Fruit fly (Drosophila melanogaster): ENCODE results near the gene CG14332.

Gene CG14332

DNA sequence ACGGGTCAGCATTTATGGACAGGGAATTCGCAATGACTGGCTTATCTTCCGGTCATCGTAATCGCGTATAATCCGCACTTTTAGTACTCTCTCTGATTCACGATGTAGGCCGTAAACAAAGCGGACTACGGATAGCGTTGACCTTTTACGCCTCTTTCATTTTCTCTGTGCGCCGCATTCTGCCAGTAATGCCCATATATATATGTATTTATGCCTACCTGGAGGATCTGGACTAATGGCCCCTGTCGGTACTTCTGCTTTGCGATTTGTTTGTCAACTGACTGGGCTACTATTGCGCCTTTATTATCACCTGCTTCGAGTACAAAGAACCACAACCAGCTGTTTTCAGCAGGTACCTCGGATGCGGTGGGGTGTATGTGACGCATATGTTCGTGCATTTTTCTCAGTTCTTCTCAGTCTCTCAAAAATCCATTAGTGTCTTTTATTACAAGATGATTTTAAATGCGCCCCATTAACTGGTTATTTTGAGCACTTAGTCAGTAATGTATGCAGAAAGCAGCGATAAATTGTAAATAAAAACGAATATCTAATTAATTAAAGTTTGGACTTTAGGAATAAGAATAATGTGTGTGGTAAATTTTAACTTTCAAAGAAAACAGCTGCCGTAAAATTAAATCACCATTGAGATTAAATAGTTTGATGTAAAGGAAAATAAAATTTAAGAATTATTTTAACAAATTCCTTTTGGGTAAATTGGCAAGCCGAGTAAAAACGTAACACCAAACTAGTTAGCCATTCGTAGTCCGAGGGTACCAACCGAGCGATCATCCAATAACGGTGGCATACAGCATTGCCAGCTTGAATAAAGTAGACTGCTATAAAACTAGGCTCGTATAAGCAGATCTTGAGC is 27.4 kb downstream of the CG14332 start, which contains the start of gene CREG (continued):
- TF ChIP-seq Sox14 (GFP tag; optimal IDR thresholded peaks at IDR 0.05) (peak; percentile 59), fd59A (GFP tag; optimal IDR thresholded peaks at IDR 0.05) (no peak), CG6808 (GFP tag; optimal IDR thresholded peaks at IDR 0.05) (peak; percentile 44), salr (GFP tag; optimal IDR thresholded peaks at IDR 0.05) (peak in 1 of 2 experiments; percentile 73), achi (GFP tag; optimal IDR thresholded peaks at IDR 0.05) (peak; percentile 36), ss (GFP tag; optimal IDR thresholded peaks at IDR 0.05) (peak; percentile 5 to 24), CG3032 (tag; optimal IDR thresholded peaks at IDR 0.05) (no peak), CG10631 (GFP tag; optimal IDR thresholded peaks at IDR 0.05) (peak; percentile 10), Eip75B (GFP tag; optimal IDR thresholded peaks at IDR 0.05) (peak; percentile 51), acj6 (GFP tag; optimal IDR thresholded peaks at IDR 0.05) (peak; percentile 32), CG8632 (GFP tag; optimal IDR thresholded peaks at IDR 0.05) (peak; percentile 38), fkh (GFP tag; optimal IDR thresholded peaks at IDR 0.05) (peak; percentile 20), CG34406 (GFP tag; optimal IDR thresholded peaks at IDR 0.05) (peak; percentile 45), vri (GFP tag; optimal IDR thresholded peaks at IDR 0.05) (peak; percentile 10), CG6792 (GFP tag; optimal IDR thresholded peaks at IDR 0.05) (peak; percentile 35), lz (GFP tag; optimal IDR thresholded peaks at IDR 0.05) (peak; percentile 43), CG8319 (GFP tag; optimal IDR thresholded peaks at IDR 0.05) (no peak), CG31627 (GFP tag; optimal IDR thresholded peaks at IDR 0.05) (peak; percentile 38), CG4318 (GFP tag; optimal IDR thresholded peaks at IDR 0.05) (peak; percentile 36), CG6163 (GFP tag; IDR thresholded peaks at IDR 0.05) (peak; percentile 33; the same call in 1 of the 3 replicates), Sox15 (GFP tag; optimal IDR thresholded peaks at IDR 0.05) (no peak), fd85E (GFP tag; optimal IDR thresholded peaks at IDR 0.05) (no peak), CG6854 (GFP tag; optimal IDR thresholded peaks at IDR 0.05) (peak; percentile 12), CG3919 (GFP tag; optimal IDR thresholded peaks at IDR 0.05) (peak; percentile 53), CG11762 (GFP tag; optimal IDR thresholded peaks at IDR 0.05; ENCODE audit: insufficient read depth) (no peak), dac (GFP tag; optimal IDR thresholded peaks at IDR 0.05) (no peak), Gug (GFP tag; IDR thresholded peaks at IDR 0.05) (no peak), CG7368 (GFP tag; optimal IDR thresholded peaks at IDR 0.05) (peak; percentile 12), CG16779 (tag; optimal IDR thresholded peaks at IDR 0.05) (no peak), CG8119 (GFP tag; IDR thresholded peaks at IDR 0.05) (0 out of 3 replicates have a peak, but pooled peaks have one; percentile 15), CG6276 (GFP tag; optimal IDR thresholded peaks at IDR 0.05) (peak; percentile 22), OdsH (GFP tag; optimal IDR thresholded peaks at IDR 0.05) (peak; percentile 57), Blimp-1 (GFP tag; optimal IDR thresholded peaks at IDR 0.05) (peak; percentile 11), topi (GFP tag; optimal IDR thresholded peaks at IDR 0.05) (peak; percentile 65), Hr39 (GFP tag; optimal IDR thresholded peaks at IDR 0.05) (peak; percentile 26)

DNA sequence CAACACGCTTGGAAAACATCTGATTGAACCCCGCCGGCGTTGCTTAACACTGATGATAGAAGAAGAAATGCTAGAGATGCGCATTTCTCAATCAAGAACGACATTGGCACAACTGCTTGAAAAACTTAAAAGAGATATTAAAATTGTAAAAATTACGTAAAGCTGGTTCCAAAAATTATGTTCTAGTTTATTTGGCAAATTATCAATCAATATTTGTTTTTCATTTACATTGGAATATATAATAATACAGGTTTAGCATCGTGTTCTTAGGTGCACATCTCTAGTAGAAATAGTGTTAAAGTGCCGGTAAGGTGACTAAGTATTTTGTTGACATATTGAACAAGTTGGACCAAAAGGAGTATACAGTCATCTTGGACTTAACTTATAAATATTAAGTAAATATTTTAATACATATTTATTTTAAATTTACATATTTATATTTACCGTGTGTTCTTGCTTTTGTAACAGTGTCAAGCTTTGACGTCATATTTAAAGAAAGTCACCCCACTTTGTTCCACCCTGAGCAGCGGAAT is 30.6 kb downstream of the CG14332 start, which contains the start of the genes Brf and sds22:
Gene Brf, minus strand, starts transcription at position 25 of the 533 bp plus-strand sequence.
Gene sds22, plus strand, starts transcription at position 282 of the 533 bp plus-strand sequence.
- TF ChIP-seq CG7368 (GFP tag; optimal IDR thresholded peaks at IDR 0.05) (peak; percentile 93), CG32006 (GFP tag; optimal IDR thresholded peaks at IDR 0.05) (peak; percentile 95), CG1621 (tag; optimal IDR thresholded peaks at IDR 0.05) (peak; percentile 87), Met (GFP tag; optimal IDR thresholded peaks at IDR 0.05) (peak; percentile 96), CG10631 (GFP tag; optimal IDR thresholded peaks at IDR 0.05) (peak; percentile 98), svp (GFP tag) (peak; percentile 97), Ets96B (tag; optimal IDR thresholded peaks at IDR 0.05) (peak; percentile 92), Hr38 (GFP tag; optimal IDR thresholded peaks at IDR 0.05) (peak; percentile 32), CG34406 (GFP tag; optimal IDR thresholded peaks at IDR 0.05) (peak; percentile 94), Eip78C (GFP tag) (peak; percentile 97), OdsH (GFP tag; optimal IDR thresholded peaks at IDR 0.05) (peak; percentile 97), net (GFP tag; optimal IDR thresholded peaks at IDR 0.05) (peak; percentile 92), Eip75B (GFP tag; optimal IDR thresholded peaks at IDR 0.05) (peak; percentile 94), CG31627 (GFP tag; optimal IDR thresholded peaks at IDR 0.05) (peak; percentile 98), achi (GFP tag; optimal IDR thresholded peaks at IDR 0.05) (peak; percentile 95), CG6163 (GFP tag; IDR thresholded peaks at IDR 0.05) (peak; percentile 91), topi (GFP tag; optimal IDR thresholded peaks at IDR 0.05) (peak; percentile 96), dsx (GFP tag; optimal IDR thresholded peaks at IDR 0.05; ENCODE audit: poor library complexity, severe bottlenecking) (peak; percentile 91), acj6 (GFP tag; optimal IDR thresholded peaks at IDR 0.05) (peak; percentile 96), CG4318 (GFP tag; optimal IDR thresholded peaks at IDR 0.05) (peak; percentile 93), Hr4 (GFP tag; optimal IDR thresholded peaks at IDR 0.05) (peak; percentile 96), CG8319 (GFP tag; optimal IDR thresholded peaks at IDR 0.05) (peak; percentile 92), fd85E (GFP tag; optimal IDR thresholded peaks at IDR 0.05) (peak; percentile 69), ss (GFP tag; optimal IDR thresholded peaks at IDR 0.05) (peak; percentile 69 to 89), Eip93F (GFP tag; optimal IDR thresholded peaks at IDR 0.05) (peak; percentile 86), vri (GFP tag; optimal IDR thresholded peaks at IDR 0.05) (peak; percentile 90)
